Worm (Caenorhabditis elegans) whole organism, L1 larva: ENCODE results near the gene clc-7.

Source experiments
- C16A3.4 ChIP-seq: fragments of 150-350 bp; optimal IDR thresholded peaks from 2 replicates; lab custom pipeline; 2014; ENCODE audit warnings: missing biosample characterization, missing genetic modification characterization
- Y116A8C.19 ChIP-seq: sonication (generic microtip); optimal IDR thresholded peaks from 2 replicates; lab custom pipeline; 2016; ENCODE audit warnings: missing compliant biosample characterization, missing genetic modification characterization, borderline replicate concordance
- aly-2 ChIP-seq: fragments of 150-350 bp; optimal IDR thresholded peaks from 2 replicates; lab custom pipeline; 2014; ENCODE audit warnings: missing biosample characterization, missing genetic modification characterization
- ama-1 ChIP-seq: fragments of 150-350 bp; optimal IDR thresholded peaks from 2 replicates; lab custom pipeline; 2014
- ceh-90 ChIP-seq: sonication (generic microtip); optimal IDR thresholded peaks from 2 replicates; lab custom pipeline; 2016; ENCODE audit warnings: missing genetic modification characterization, missing compliant biosample characterization
- efl-1 ChIP-seq, 4 experiments: fragments of 150-350 bp; optimal IDR thresholded peaks in 3 of 4; peaks in 1 of 4; 1 replicate in 1 of 4; 2 replicates in 3 of 4; lab custom pipeline; 2014; ENCODE audit warnings: missing biosample characterization in 2 of 4, missing genetic modification characterization in 2 of 4, missing genetic modification reagents in 2 of 4
- jun-1 ChIP-seq: fragments of 150-350 bp; optimal IDR thresholded peaks from 2 replicates; lab custom pipeline; 2014; ENCODE audit warnings: missing biosample characterization, missing genetic modification reagents, missing genetic modification characterization
- lin-14 ChIP-seq: fragments of 200-800 bp; sonication (Bioruptor generic); optimal IDR thresholded peaks from 2 replicates; lab custom pipeline; 2018; ENCODE audit warnings: mild to moderate bottlenecking, missing genetic modification characterization, moderate library complexity, missing compliant biosample characterization
- skn-1 ChIP-seq: fragments of 150-350 bp; optimal IDR thresholded peaks from 2 replicates; lab custom pipeline; 2014; ENCODE audit warnings: missing biosample characterization, missing genetic modification characterization
- snpc-4 ChIP-seq: fragments of 150-350 bp; optimal IDR thresholded peaks from 2 replicates; lab custom pipeline; 2014; ENCODE audit warnings: missing biosample characterization, missing genetic modification characterization
- unc-62 ChIP-seq: fragments of 150-350 bp; optimal IDR thresholded peaks from 2 replicates; lab custom pipeline; 2014; ENCODE audit warnings: missing biosample characterization, missing genetic modification reagents, missing genetic modification characterization
- xbp-1 ChIP-seq: sonication (generic microtip); optimal IDR thresholded peaks from 2 replicates; lab custom pipeline; 2016; ENCODE audit warnings: missing genetic modification characterization, missing compliant biosample characterization

DNA sequence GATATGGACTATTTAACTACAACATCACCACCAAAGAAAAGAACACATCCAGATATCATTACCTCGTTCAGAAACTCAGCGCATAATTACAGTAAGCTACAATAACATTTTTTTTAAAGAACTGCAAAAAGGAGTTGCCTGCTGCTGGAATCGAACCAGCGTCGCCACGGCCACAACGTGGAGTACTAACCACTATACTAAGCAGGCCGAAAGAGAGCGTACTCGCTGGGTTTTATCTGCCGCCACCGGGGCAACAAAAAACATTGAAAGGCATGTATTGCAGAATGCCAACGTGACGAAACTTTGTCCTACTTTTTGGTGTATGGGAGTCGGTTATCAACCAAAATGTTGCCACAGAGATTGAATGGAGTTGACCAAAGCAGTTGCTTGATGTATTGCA is 45.2 kb upstream of the clc-7 start:
- no peak for TF ChIP-seq ama-1 (lab: Kevin White, UChicago)
- TF ChIP-seq lin-14 (GFP tag; lab: Kevin White, UChicago): peak; percentile 58
- TF ChIP-seq ceh-90: no peak
- TF ChIP-seq snpc-4 (tag; lab: Kevin White, UChicago): no peak
- no peak for TF ChIP-seq skn-1 (tag; lab: Kevin White, UChicago)
- TF ChIP-seq aly-2 (tag; lab: Kevin White, UChicago): no peak
- peak; percentile 66 for TF ChIP-seq C16A3.4 (tag; lab: Kevin White, UChicago)
- TF ChIP-seq xbp-1 (tag; lab: Kevin White, UChicago): peak; percentile 63
- TF ChIP-seq jun-1 (tag; lab: Kevin White, UChicago): peak; percentile 37
- TF ChIP-seq Y116A8C.19 (tag; lab: Kevin White, UChicago): no peak
- no peak for TF ChIP-seq unc-62 (GFP tag; lab: Kevin White, UChicago)
- peak; percentile 7 to 23 for TF ChIP-seq efl-1 (optimal IDR thresholded peaks at IDR 0.05; lab: Kevin White, UChicago)
- TF ChIP-seq efl-1 (GFP tag; optimal IDR thresholded peaks at IDR 0.05 in 1 of 2; lab: Kevin White, UChicago): peak in 1 of 2 experiments; percentile 89
